Fruit fly (Drosophila melanogaster) Kc167 (cell line): Measurements from ENCODE around the gene yrt.

ENCODE experiments used
- Myc ChIP-seq: fragments of >200 bp; optimal IDR thresholded peaks from 2 replicates; lab custom pipeline; 2017; ENCODE audit warnings: missing external identifiers
- Sin3A ChIP-seq: fragments of >200 bp; optimal IDR thresholded peaks from 2 replicates; lab custom pipeline; 2018; ENCODE audit warnings: missing external identifiers
- h ChIP-seq: fragments of >200 bp; optimal IDR thresholded peaks from 3 replicates; lab custom pipeline; 2018; ENCODE audit warnings: missing external identifiers
- insv ChIP-seq: fragments of >200 bp; optimal IDR thresholded peaks from 3 replicates; lab custom pipeline; 2018; ENCODE audit warnings: missing external identifiers
- psq ChIP-seq: fragments of >200 bp; optimal IDR thresholded peaks from 2 replicates; lab custom pipeline; 2017; ENCODE audit warnings: missing external identifiers
- ttk ChIP-seq: sonication (Bioruptor generic); optimal IDR thresholded peaks from 2 replicates; lab custom pipeline; 2017; ENCODE audit warnings: missing external identifiers

yrt gene

dm6 chr3R:13446048-13446447, 11.3 kb upstream of the yrt start:
- no peak for TF ChIP-seq Sin3A (lab: Kevin White, UChicago)
- TF ChIP-seq psq, result no peak

dm6 chr3R:13441703-13442102, 6.9 kb upstream of the yrt start:
- TF ChIP-seq psq, result no peak

- no peak for TF ChIP-seq psq
- no peak for TF ChIP-seq h (lab: Kevin White, UChicago)
- TF ChIP-seq Myc (lab: Kevin White, UChicago), result no peak
- no peak for TF ChIP-seq insv
- no peak for TF ChIP-seq ttk (lab: Kevin White, UChicago)
- no peak for TF ChIP-seq Sin3A (lab: Kevin White, UChicago)
These were observed 1.1 kb upstream of the yrt start for dm6 chr3R:13435836-13436235.

dm6 chr3R:13433623-13434022, 1.2 kb downstream of the yrt start:
- TF ChIP-seq h (lab: Kevin White, UChicago), result no peak
- no peak for TF ChIP-seq psq
- TF ChIP-seq ttk (lab: Kevin White, UChicago), result no peak
- TF ChIP-seq Sin3A (lab: Kevin White, UChicago), result no peak
- no peak for TF ChIP-seq Myc (lab: Kevin White, UChicago)
- no peak for TF ChIP-seq insv

- TF ChIP-seq insv (no peak), ttk (lab: Kevin White, UChicago) (no peak)
These were observed 6.3 kb downstream of the yrt start for dm6 chr3R:13428341-13429040.

dm6 chr3R:13425470-13426033, 9.2 kb downstream of the yrt start, which contains the start of gene Act87E:
TSS of gene Act87E (plus strand) at chr3R:13425983.
- TF ChIP-seq ttk (lab: Kevin White, UChicago) (no peak), insv (no peak), h (lab: Kevin White, UChicago) (no peak), Sin3A (lab: Kevin White, UChicago) (no peak), psq (no peak), Myc (lab: Kevin White, UChicago) (no peak)

- no peak for TF ChIP-seq Myc (lab: Kevin White, UChicago)
- TF ChIP-seq insv, result no peak
- no peak for TF ChIP-seq psq
- no peak for TF ChIP-seq Sin3A (lab: Kevin White, UChicago)
- TF ChIP-seq ttk (lab: Kevin White, UChicago), result no peak
- TF ChIP-seq h (lab: Kevin White, UChicago), result no peak
These were observed 12.6 kb downstream of the yrt start for dm6 chr3R:13422178-13422577.

- TF ChIP-seq Sin3A (lab: Kevin White, UChicago) (no peak), Myc (lab: Kevin White, UChicago) (no peak), insv (no peak), h (lab: Kevin White, UChicago) (no peak), ttk (lab: Kevin White, UChicago) (no peak), psq (no peak)
These were observed 14.8 kb downstream of the yrt start, which contains the start of gene Ir87a for dm6 chr3R:13419979-13420378. TSS of gene Ir87a (plus strand) at chr3R:13420279.

dm6 chr3R:13417067-13417595, 17.7 kb downstream of the yrt start:
- TF ChIP-seq insv (no peak), Myc (lab: Kevin White, UChicago) (no peak), Sin3A (lab: Kevin White, UChicago) (no peak), h (lab: Kevin White, UChicago) (no peak), ttk (lab: Kevin White, UChicago) (no peak), psq (no peak)

dm6 chr3R:13415186-13415585, 19.6 kb downstream of the yrt start, which contains the start of gene yellow-e:
TSS of gene yellow-e (minus strand) at chr3R:13415286.
- TF ChIP-seq Sin3A (lab: Kevin White, UChicago), result no peak
- TF ChIP-seq psq, result no peak

dm6 chr3R:13412704-13413103, 22.1 kb downstream of the yrt start:
- TF ChIP-seq psq, result no peak
- no peak for TF ChIP-seq insv
- TF ChIP-seq ttk (lab: Kevin White, UChicago), result no peak
- TF ChIP-seq Myc (lab: Kevin White, UChicago), result no peak
- no peak for TF ChIP-seq Sin3A (lab: Kevin White, UChicago)
- TF ChIP-seq h (lab: Kevin White, UChicago), result no peak

dm6 chr3R:13406898-13407297, 27.9 kb downstream of the yrt start, which contains the start of gene yellow-e2:
TSS of gene yellow-e2 (minus strand) at chr3R:13406998.
- no peak for TF ChIP-seq psq
- no peak for TF ChIP-seq Myc (lab: Kevin White, UChicago)

dm6 chr3R:13404841-13405441, 29.8 kb downstream of the yrt start, which contains the start of gene yellow-e3:
TSS of gene yellow-e3 (minus strand) at chr3R:13404870.
- no peak for TF ChIP-seq Myc (lab: Kevin White, UChicago)
- no peak for TF ChIP-seq ttk (lab: Kevin White, UChicago)
- no peak for TF ChIP-seq insv
- no peak for TF ChIP-seq psq
- no peak for TF ChIP-seq Sin3A (lab: Kevin White, UChicago)
- TF ChIP-seq h (lab: Kevin White, UChicago), result no peak
